Fruit fly (Drosophila melanogaster) whole organism, wandering third instar larva: ENCODE measurements around the gene scny.

Experiments
- Abd-B ChIP-seq: fragments of >200 bp; optimal IDR thresholded peaks from 2 replicates; lab custom pipeline; 2017; ENCODE audit warnings: missing biosample characterization, missing genetic modification characterization
- CG32264 ChIP-seq: fragments of 200-800 bp; sonication (Bioruptor generic); optimal IDR thresholded peaks from 2 replicates; lab custom pipeline; 2016; ENCODE audit warnings: missing biosample characterization, missing genetic modification characterization
- CrebA ChIP-seq: fragments of 200-800 bp; sonication (Bioruptor generic); optimal IDR thresholded peaks from 2 replicates; lab custom pipeline; 2016; ENCODE audit warnings: missing biosample characterization, mild to moderate bottlenecking, missing genetic modification characterization, borderline replicate concordance
- GATAd ChIP-seq: sonication (Bioruptor generic); optimal IDR thresholded peaks from 2 replicates; lab custom pipeline; 2016; ENCODE audit warnings: missing biosample characterization, missing genetic modification characterization
- Hnf4 ChIP-seq: fragments of 200-800 bp; sonication (Bioruptor generic); optimal IDR thresholded peaks from 2 replicates; lab custom pipeline; 2016; ENCODE audit warnings: missing biosample characterization, mild to moderate bottlenecking, missing genetic modification characterization
- Hr78 ChIP-seq: fragments of >200 bp; optimal IDR thresholded peaks from 2 replicates; lab custom pipeline; 2017; ENCODE audit warnings: missing biosample characterization, missing genetic modification characterization
- Myc ChIP-seq: fragments of >200 bp; optimal IDR thresholded peaks from 2 replicates; lab custom pipeline; 2017
- Sp1 ChIP-seq: fragments of 200-800 bp; sonication (Bioruptor generic); optimal IDR thresholded peaks from 3 replicates; lab custom pipeline; 2019; ENCODE audit warnings: missing biosample characterization, mild to moderate bottlenecking, missing genetic modification characterization, moderate library complexity
- br ChIP-seq: fragments of 200-800 bp; sonication (Bioruptor generic); optimal IDR thresholded peaks from 2 replicates; lab custom pipeline; 2016; ENCODE audit warnings: missing biosample characterization, missing genetic modification characterization
- brk ChIP-seq: fragments of 200-800 bp; sonication (Bioruptor generic); optimal IDR thresholded peaks from 2 replicates; lab custom pipeline; 2016; ENCODE audit warnings: missing biosample characterization, mild to moderate bottlenecking, missing genetic modification characterization
- fru ChIP-seq: fragments of 200-800 bp; sonication (Bioruptor generic); optimal IDR thresholded peaks from 3 replicates; lab custom pipeline; 2016; ENCODE audit warnings: missing biosample characterization, mild to moderate bottlenecking, missing genetic modification characterization
- jim ChIP-seq: fragments of 175-275, 200-325 bp; sonication (Bioruptor generic); optimal IDR thresholded peaks from 2 replicates; lab custom pipeline; 2016; ENCODE audit warnings: missing biosample characterization, mild to moderate bottlenecking, missing genetic modification characterization
- rgr ChIP-seq: fragments of 200-800 bp; sonication (Bioruptor generic); optimal IDR thresholded peaks from 3 replicates; lab custom pipeline; 2016; ENCODE audit warnings: missing biosample characterization, mild to moderate bottlenecking, missing genetic modification characterization
- sage ChIP-seq: fragments of 200-800 bp; sonication (Bioruptor generic); optimal IDR thresholded peaks from 2 replicates; lab custom pipeline; 2016; ENCODE audit warnings: missing biosample characterization, mild to moderate bottlenecking, missing genetic modification characterization

- TF ChIP-seq fru = peak; percentile 23
- TF ChIP-seq jim (GFP tag; lab: Kevin White, UChicago) = no peak
- no peak for TF ChIP-seq Abd-B
- TF ChIP-seq Myc = no peak
- peak; percentile 51 for TF ChIP-seq rgr (GFP tag; lab: Kevin White, UChicago)
- no peak for TF ChIP-seq CrebA
- TF ChIP-seq Hnf4 = no peak
- peak; percentile 12 for TF ChIP-seq br (GFP tag; lab: Kevin White, UChicago)
- TF ChIP-seq Sp1 = peak; percentile 79
- no peak for TF ChIP-seq GATAd (GFP tag; lab: Kevin White, UChicago)
- TF ChIP-seq brk (GFP tag; lab: Kevin White, UChicago) = no peak
- no peak for TF ChIP-seq sage (GFP tag; lab: Kevin White, UChicago)
- TF ChIP-seq CG32264 = peak; percentile 10
- no peak for TF ChIP-seq Hr78 (GFP tag; lab: Kevin White, UChicago)
Observed at dm6 chr3L:5751740-5752579, 16.8 kb upstream of the scny start, which contains the start of gene DnaJ-1.
